Worm (Caenorhabditis elegans) whole organism, L4 larva: ENCODE results near the gene far-5.
A peak's percentile ranks its signal among the peaks of the same experiment; 100 is the strongest.

Source experiments
- D1046.2 ChIP-seq: fragments of 200-800 bp; sonication (Bioruptor generic); IDR thresholded peaks from 2 replicates; pipeline ENCODE4 v1.3.6; 2022; ENCODE audit warnings: missing genetic modification characterization, missing compliant biosample characterization
- F37D6.2 ChIP-seq: sonication (generic microtip); optimal IDR thresholded peaks from 2 replicates; lab custom pipeline; 2016; ENCODE audit warnings: mild to moderate bottlenecking, missing genetic modification characterization, missing compliant biosample characterization
- T20F7.1 ChIP-seq: fragments of 200-800 bp; sonication (Bioruptor generic); optimal IDR thresholded peaks from 2 replicates; lab custom pipeline; 2018; ENCODE audit warnings: mild to moderate bottlenecking, missing genetic modification characterization, missing compliant biosample characterization
- Y105C5A.15 ChIP-seq: fragments of 200-800 bp; sonication (Bioruptor generic); IDR thresholded peaks from 2 replicates; pipeline ENCODE4 v1.3.6; 2022; ENCODE audit warnings: missing genetic modification characterization, missing compliant biosample characterization
- Y48G9A.11 ChIP-seq: fragments of 200-800 bp; sonication (Bioruptor generic); IDR thresholded peaks from 2 replicates; pipeline ENCODE4 v1.3.6; 2022; ENCODE audit warnings: missing genetic modification reagents, missing genetic modification characterization, missing compliant biosample characterization
- ZK546.5 ChIP-seq, 2 experiments: sonication (generic microtip); optimal IDR thresholded peaks; 2 replicates each; lab custom pipeline; 2017; ENCODE audit warnings: missing biosample characterization in 2 of 2, missing genetic modification characterization in 2 of 2
- aha-1 ChIP-seq: fragments of 150-350 bp; peaks from one replicate; lab custom pipeline; 2014; ENCODE audit warnings: missing biosample characterization, missing genetic modification characterization
- aly-2 ChIP-seq: sonication (generic microtip); optimal IDR thresholded peaks from 2 replicates; lab custom pipeline; 2018; ENCODE audit warnings: missing biosample characterization, missing genetic modification characterization
- ceh-20 ChIP-seq: fragments of 200-800 bp; sonication (Bioruptor generic); IDR thresholded peaks from 2 replicates; pipeline ENCODE4 v1.3.6; 2022; ENCODE audit warnings: missing genetic modification reagents, missing genetic modification characterization, missing compliant biosample characterization
- ceh-32 ChIP-seq: sonication (generic microtip); optimal IDR thresholded peaks from 2 replicates; lab custom pipeline; 2016; ENCODE audit warnings: mild to moderate bottlenecking, missing genetic modification characterization, missing compliant biosample characterization; ENCODE audit not compliant: poor library complexity
- ceh-62 ChIP-seq: sonication (generic microtip); optimal IDR thresholded peaks from 2 replicates; lab custom pipeline; 2017; ENCODE audit warnings: missing biosample characterization, missing genetic modification characterization
- daf-16 ChIP-seq, 3 experiments: sonication (generic microtip); optimal IDR thresholded peaks; 2 replicates each; lab custom pipeline; 2016 to 2017; ENCODE audit warnings: missing genetic modification characterization in 3 of 3, missing genetic modification reagents in 3 of 3, mild to moderate bottlenecking in 2 of 3, missing compliant biosample characterization in 2 of 3, missing biosample characterization in 1 of 3, moderate library complexity in 1 of 3
- dmd-6 ChIP-seq: fragments of 200-800 bp; sonication (Bioruptor generic); IDR thresholded peaks from 2 replicates; pipeline ENCODE4 v1.3.6; 2022; ENCODE audit warnings: missing genetic modification reagents, missing genetic modification characterization, missing compliant biosample characterization
- dmd-8 ChIP-seq: fragments of 200-800 bp; sonication (Bioruptor generic); IDR thresholded peaks from 2 replicates; pipeline ENCODE4 v1.3.6; 2022; ENCODE audit warnings: missing genetic modification characterization, missing compliant biosample characterization
- dpl-1 ChIP-seq: fragments of 150-350 bp; optimal IDR thresholded peaks from 2 replicates; lab custom pipeline; 2014; ENCODE audit warnings: missing biosample characterization, missing genetic modification reagents, missing genetic modification characterization
- egl-43 ChIP-seq: fragments of 200-800 bp; sonication (Bioruptor generic); IDR thresholded peaks from 2 replicates; pipeline ENCODE4 v1.3.6; 2022; ENCODE audit warnings: missing genetic modification reagents, missing genetic modification characterization, missing compliant biosample characterization
- fkh-10 ChIP-seq: fragments of 150-350 bp; optimal IDR thresholded peaks from 2 replicates; lab custom pipeline; 2014; ENCODE audit warnings: missing biosample characterization, missing genetic modification reagents, missing genetic modification characterization
- gei-8 ChIP-seq: fragments of 200-800 bp; sonication (Bioruptor generic); optimal IDR thresholded peaks from 2 replicates; lab custom pipeline; 2018; ENCODE audit warnings: mild to moderate bottlenecking, missing genetic modification characterization, missing compliant biosample characterization
- hif-1 ChIP-seq, 2 experiments: sonication (generic microtip); optimal IDR thresholded peaks; 2 replicates each; lab custom pipeline; 2016 to 2017; ENCODE audit warnings: missing compliant biosample characterization in 2 of 2, missing genetic modification characterization in 2 of 2, missing genetic modification reagents in 2 of 2, missing genotype in 2 of 2, mild to moderate bottlenecking in 1 of 2
- hlh-11 ChIP-seq: fragments of 200-800 bp; sonication (Bioruptor generic); optimal IDR thresholded peaks from 2 replicates; lab custom pipeline; 2018; ENCODE audit warnings: mild to moderate bottlenecking, missing genetic modification characterization, missing compliant biosample characterization
- hlh-30 ChIP-seq: sonication (generic microtip); optimal IDR thresholded peaks from 2 replicates; lab custom pipeline; 2017; ENCODE audit warnings: antibody characterized with exemption, mild to moderate bottlenecking, missing genetic modification characterization, missing compliant biosample characterization; ENCODE audit not compliant: insufficient read depth
- hmg-1.1 ChIP-seq: fragments of 200-800 bp; sonication (Bioruptor generic); IDR thresholded peaks from 2 replicates; pipeline ENCODE4 v1.3.6; 2022; ENCODE audit warnings: missing genetic modification reagents, missing genetic modification characterization, missing compliant biosample characterization
- lin-1 ChIP-seq: fragments of 200-800 bp; sonication (Bioruptor generic); IDR thresholded peaks from 2 replicates; pipeline ENCODE4 v1.3.6; 2022; ENCODE audit warnings: missing genetic modification reagents, missing genetic modification characterization, missing compliant biosample characterization
- lin-15B ChIP-seq: fragments of 150-350 bp; sonication (generic microtip); optimal IDR thresholded peaks from 3 replicates; lab custom pipeline; 2014; ENCODE audit warnings: missing biosample characterization, missing genetic modification characterization
- lin-39 ChIP-seq: fragments of 150-350 bp; optimal IDR thresholded peaks from 2 replicates; lab custom pipeline; 2014; ENCODE audit warnings: missing biosample characterization, missing genetic modification reagents, missing genetic modification characterization
- lsy-2 ChIP-seq, 2 experiments: fragments of 150-350 bp in 1 of 2; sonication (generic microtip) in 1 of 2; optimal IDR thresholded peaks; 2 replicates each; lab custom pipeline; 2014 to 2017; ENCODE audit warnings: missing biosample characterization in 2 of 2, missing genetic modification characterization in 2 of 2
- mep-1 ChIP-seq: fragments of 150-350 bp; sonication (generic microtip); optimal IDR thresholded peaks from 3 replicates; lab custom pipeline; 2014; ENCODE audit warnings: missing biosample characterization, missing genetic modification characterization
- mes-2 ChIP-seq: sonication (generic microtip); optimal IDR thresholded peaks from 2 replicates; lab custom pipeline; 2016; ENCODE audit warnings: missing genotype, mild to moderate bottlenecking, missing genetic modification characterization, missing compliant biosample characterization; ENCODE audit not compliant: poor library complexity, severe bottlenecking
- mxl-2 ChIP-seq: fragments of 200-800 bp; sonication (Bioruptor generic); conservative IDR thresholded peaks from 2 replicates; pipeline ENCODE4 v1.3.6; 2022; ENCODE audit warnings: missing genetic modification reagents, missing genetic modification characterization, missing compliant biosample characterization
- mxl-3 ChIP-seq: fragments of 200-800 bp; sonication (Bioruptor generic); optimal IDR thresholded peaks from 2 replicates; lab custom pipeline; 2018; ENCODE audit warnings: mild to moderate bottlenecking, missing genetic modification characterization, missing compliant biosample characterization
- nhr-102 ChIP-seq: sonication (generic microtip); optimal IDR thresholded peaks from 2 replicates; lab custom pipeline; 2016; ENCODE audit warnings: mild to moderate bottlenecking, missing genetic modification characterization, moderate library complexity, missing compliant biosample characterization
- nhr-11 ChIP-seq: fragments of 150-350 bp; optimal IDR thresholded peaks from 2 replicates; lab custom pipeline; 2014; ENCODE audit warnings: missing biosample characterization, missing genetic modification characterization
- nhr-25 ChIP-seq: sonication (generic microtip); optimal IDR thresholded peaks from 2 replicates; lab custom pipeline; 2017; ENCODE audit warnings: missing genetic modification characterization, mild to moderate bottlenecking, missing compliant biosample characterization, antibody characterized with exemption, moderate library complexity, borderline replicate concordance; ENCODE audit not compliant: insufficient read depth
- nhr-28 ChIP-seq: fragments of 150-350 bp; optimal IDR thresholded peaks from 2 replicates; lab custom pipeline; 2014; ENCODE audit warnings: missing biosample characterization, missing genetic modification characterization
- nhr-6 ChIP-seq: fragments of 150-350 bp; optimal IDR thresholded peaks from 2 replicates; lab custom pipeline; 2014; ENCODE audit warnings: missing biosample characterization, missing genetic modification characterization
- rbr-2 ChIP-seq: sonication (generic microtip); optimal IDR thresholded peaks from 2 replicates; lab custom pipeline; 2016; ENCODE audit warnings: missing genotype, missing genetic modification characterization, missing compliant biosample characterization
- saeg-2 ChIP-seq: fragments of 200-800 bp; sonication (Bioruptor generic); IDR thresholded peaks from 2 replicates; pipeline ENCODE4 v1.3.6; 2022; ENCODE audit warnings: missing genetic modification reagents, missing genetic modification characterization, missing compliant biosample characterization
- set-16 ChIP-seq: fragments of 200-800 bp; sonication (Bioruptor generic); IDR thresholded peaks from 2 replicates; pipeline ENCODE4 v1.3.6; 2022; ENCODE audit warnings: missing genetic modification reagents, missing genetic modification characterization, missing compliant biosample characterization
- tag-97 ChIP-seq: fragments of 200-800 bp; sonication (Bioruptor generic); IDR thresholded peaks from 2 replicates; pipeline ENCODE4 v1.3.6; 2022; ENCODE audit warnings: missing genetic modification characterization, missing compliant biosample characterization
- unc-130 ChIP-seq: sonication (generic microtip); optimal IDR thresholded peaks from 2 replicates; lab custom pipeline; 2016; ENCODE audit warnings: missing genetic modification reagents, missing genetic modification characterization, missing compliant biosample characterization
- unc-62 ChIP-seq, 3 experiments: fragments of 150-350 bp in 1 of 3; sonication (generic microtip); optimal IDR thresholded peaks in 2 of 3; peaks in 1 of 3; 1 replicate in 1 of 3; 2 replicates in 2 of 3; lab custom pipeline; 2014 to 2017; ENCODE audit warnings: missing biosample characterization in 3 of 3, missing genetic modification characterization in 3 of 3, missing genetic modification reagents in 3 of 3, missing genotype in 1 of 3
- vab-7 ChIP-seq: fragments of 200-800 bp; sonication (Bioruptor generic); IDR thresholded peaks from 2 replicates; pipeline ENCODE4 v1.3.6; 2022; ENCODE audit warnings: missing genetic modification reagents, missing genetic modification characterization, missing compliant biosample characterization
- zip-2 ChIP-seq: fragments of 150-350 bp; optimal IDR thresholded peaks from 2 replicates; lab custom pipeline; 2014; ENCODE audit warnings: missing biosample characterization, missing genetic modification characterization

Gene far-5

DNA sequence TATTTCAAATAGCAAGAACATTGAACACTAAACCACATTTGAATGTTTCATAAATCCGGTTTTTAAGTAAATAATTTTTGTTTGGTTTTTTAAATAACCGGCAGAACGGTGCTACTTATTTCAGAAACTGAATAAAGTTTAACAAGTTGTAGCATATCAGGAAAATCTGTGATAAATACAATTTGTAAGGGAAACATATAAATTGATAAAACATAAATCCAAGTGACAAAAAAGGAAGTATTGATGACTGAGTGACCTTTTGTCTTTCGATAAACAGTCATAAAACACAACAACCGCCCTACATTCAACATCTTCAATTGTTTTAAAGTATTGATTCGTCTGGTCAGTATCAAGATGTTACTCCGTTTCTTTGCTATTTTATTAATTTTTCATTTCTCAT, at the start of gene far-5:
Gene far-5, plus strand, starts transcription at position 301 of the 400 bp plus-strand sequence.
- TF ChIP-seq fkh-10, result no peak
- peak; percentile 3 for TF ChIP-seq nhr-28
- TF ChIP-seq aha-1 (tag; lab: Kevin White, UChicago), result peak; percentile 48

DNA sequence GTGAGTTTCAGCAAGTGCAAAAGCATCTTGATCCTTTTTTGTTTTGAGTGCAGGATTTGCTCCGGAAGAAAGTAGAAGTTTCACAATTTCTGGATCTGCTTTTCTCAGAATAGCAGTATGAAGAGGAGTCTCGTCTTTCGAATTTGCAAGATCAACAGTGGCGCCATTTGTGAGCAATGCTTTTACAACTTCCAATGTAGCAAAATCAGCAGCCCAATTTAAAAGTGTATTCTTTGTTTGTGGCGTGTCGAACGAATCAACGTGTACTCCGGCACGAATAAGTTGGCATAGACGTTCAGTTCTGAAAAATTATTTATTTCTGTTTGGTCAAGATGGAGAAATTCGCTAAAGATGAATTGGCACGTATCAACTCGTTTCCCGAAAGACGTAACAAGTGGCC, 45.8 kb upstream of the far-5 start, which contains the start of gene T16G1.13:
Gene T16G1.13, plus strand, starts transcription at position 301 of the 400 bp plus-strand sequence.
- TF ChIP-seq unc-62 (GFP tag; optimal IDR thresholded peaks at IDR 0.05 in 1 of 2; lab: Kevin White, UChicago), result peak in 1 of 2 experiments; percentile 29
- no peak for TF ChIP-seq unc-62 (tag; optimal IDR thresholded peaks at IDR 0.05; lab: Kevin White, UChicago)
- TF ChIP-seq Y48G9A.11 (GFP tag; lab: Robert Waterston, UW), result no peak

DNA sequence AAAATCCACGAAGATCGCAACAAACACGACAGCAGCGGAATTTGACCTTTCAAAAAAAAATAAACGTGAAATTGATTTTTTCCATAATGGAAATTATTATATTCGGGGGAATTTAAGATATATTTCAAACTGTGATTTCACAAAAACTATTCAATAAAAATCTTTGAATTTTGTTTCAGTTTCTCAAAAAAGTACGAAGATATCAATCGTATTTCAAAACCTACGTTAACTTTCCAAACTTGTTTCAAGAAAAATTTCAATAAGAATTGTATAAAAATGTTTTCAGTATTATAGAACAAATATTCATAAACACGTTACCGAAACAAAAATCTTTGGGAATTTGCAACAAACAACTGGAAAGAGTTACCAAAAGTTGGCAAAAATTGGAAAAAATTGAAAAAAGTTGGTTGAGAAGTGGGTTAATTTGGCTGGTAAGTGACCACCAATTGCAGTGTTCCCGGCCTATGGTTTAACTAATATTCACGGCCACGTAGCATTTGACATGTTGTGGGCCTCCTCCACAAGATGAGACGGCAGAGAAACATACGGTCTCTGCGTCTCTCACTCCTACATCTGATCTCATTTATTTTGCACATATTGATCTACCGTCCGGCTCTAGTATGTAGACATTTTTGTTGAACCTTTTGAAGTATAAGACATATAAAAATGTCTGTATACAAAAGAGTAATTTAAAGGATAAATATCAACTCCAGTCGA, 44.4 kb upstream of the far-5 start, which contains the start of the genes T16G1.9 and T16G1.18:
Gene T16G1.9, minus strand, starts transcription at position 51 of the 717 bp plus-strand sequence.
Gene T16G1.18, plus strand, starts transcription at position 493 of the 717 bp plus-strand sequence.
- peak; percentile 34 for TF ChIP-seq nhr-28
- TF ChIP-seq lin-15B (tag; lab: Kevin White, UChicago), result no peak
- TF ChIP-seq lin-39 (tag; lab: Kevin White, UChicago), result no peak
- TF ChIP-seq mep-1 (tag; lab: Kevin White, UChicago), result peak; percentile 64
- no peak for TF ChIP-seq ceh-20 (GFP tag; lab: Robert Waterston, UW)
- TF ChIP-seq nhr-11 (tag; lab: Kevin White, UChicago), result no peak
- no peak for TF ChIP-seq D1046.2
- no peak for TF ChIP-seq F37D6.2 (tag; lab: Kevin White, UChicago)
- TF ChIP-seq Y105C5A.15 (GFP tag; lab: Robert Waterston, UW), result no peak
- TF ChIP-seq nhr-25 (tag; lab: Kevin White, UChicago), result no peak
- no peak for TF ChIP-seq daf-16 (GFP tag; optimal IDR thresholded peaks at IDR 0.05; lab: Kevin White, UChicago)
- peak; percentile 71 for TF ChIP-seq daf-16 (tag; optimal IDR thresholded peaks at IDR 0.05; lab: Kevin White, UChicago)
- no peak for TF ChIP-seq gei-8 (GFP tag; lab: Kevin White, UChicago)
- TF ChIP-seq hlh-11 (tag; lab: Kevin White, UChicago), result peak; percentile 72
- TF ChIP-seq egl-43 (GFP tag; lab: Robert Waterston, UW), result no peak
- peak; percentile 45 for TF ChIP-seq mxl-3 (GFP tag; lab: Kevin White, UChicago)
- no peak for TF ChIP-seq ceh-62 (tag; lab: Kevin White, UChicago)
- TF ChIP-seq fkh-10, result no peak
- peak; percentile 47 for TF ChIP-seq rbr-2 (tag; lab: Kevin White, UChicago)
- TF ChIP-seq mes-2 (tag; lab: Kevin White, UChicago), result peak; percentile 80
- TF ChIP-seq nhr-102 (tag; lab: Kevin White, UChicago), result no peak
- TF ChIP-seq ceh-32 (tag; lab: Kevin White, UChicago), result no peak
- 0 out of 2 replicates have a peak, but pooled peaks have one; percentile 20 for TF ChIP-seq vab-7
- TF ChIP-seq nhr-6 (tag; lab: Kevin White, UChicago), result peak; percentile 98
- no peak for TF ChIP-seq tag-97 (GFP tag; lab: Robert Waterston, UW)
- TF ChIP-seq dmd-6, result peak; percentile 62; the same call in 1 of the 2 replicates
- peak; percentile 85 for TF ChIP-seq T20F7.1
- TF ChIP-seq aha-1 (tag; lab: Kevin White, UChicago), result no peak
- peak; percentile 59 for TF ChIP-seq hlh-30 (tag; lab: Kevin White, UChicago)
- TF ChIP-seq set-16 (GFP tag; lab: Robert Waterston, UW), result no peak
- peak in 1 of 2 experiments; percentile 69 for TF ChIP-seq lsy-2 (tag; optimal IDR thresholded peaks at IDR 0.05; lab: Kevin White, UChicago)
- no peak for TF ChIP-seq mxl-2 (GFP tag; lab: Robert Waterston, UW)
- peak; percentile 50 for TF ChIP-seq hmg-1.1 (GFP tag; lab: Robert Waterston, UW)
- TF ChIP-seq dpl-1 (GFP tag; lab: Kevin White, UChicago), result peak; percentile 43
- TF ChIP-seq dmd-8 (GFP tag; lab: Robert Waterston, UW), result no peak
- no peak for TF ChIP-seq ZK546.5 (tag; optimal IDR thresholded peaks at IDR 0.05; lab: Kevin White, UChicago)
- TF ChIP-seq zip-2 (tag; lab: Kevin White, UChicago), result no peak
- TF ChIP-seq unc-130 (GFP tag; lab: Kevin White, UChicago), result no peak
- no peak for TF ChIP-seq saeg-2
- TF ChIP-seq aly-2 (tag; lab: Kevin White, UChicago), result no peak
- peak in 1 of 2 experiments; percentile 94 for TF ChIP-seq unc-62 (GFP tag; optimal IDR thresholded peaks at IDR 0.05 in 1 of 2; lab: Kevin White, UChicago)
- TF ChIP-seq unc-62 (tag; optimal IDR thresholded peaks at IDR 0.05; lab: Kevin White, UChicago), result no peak
- no peak for TF ChIP-seq lin-1 (GFP tag; lab: Robert Waterston, UW)
- TF ChIP-seq hif-1 (tag; optimal IDR thresholded peaks at IDR 0.05; lab: Kevin White, UChicago), result no peak
